Fruit fly (Drosophila melanogaster): Measurements from ENCODE around the gene CG6026.

dm6 chr3R:19094039-19094438 lies 60.7 kb downstream of the CG6026 start, which contains the start of gene cdi:
- TF ChIP-seq CG8478 (optimal IDR thresholded peaks at IDR 0.05): no peak
- TF ChIP-seq psq (optimal IDR thresholded peaks at IDR 0.05): no peak
- TF ChIP-seq pan (optimal IDR thresholded peaks at IDR 0.05): no peak
- no peak for TF ChIP-seq EcR (GFP tag; optimal IDR thresholded peaks at IDR 0.05)
- TF ChIP-seq Dll (optimal IDR thresholded peaks at IDR 0.05): no peak
- TF ChIP-seq usp (GFP tag; optimal IDR thresholded peaks at IDR 0.05): no peak
